Fruit fly (Drosophila melanogaster): ENCODE results near the gene beat-Ia.

Gene beat-Ia

dm6 chr2L:16049647-16050046 is at the start of gene beat-Ia:
beat-Ia (plus strand) TSS chr2L:16049965.
- no peak for TF ChIP-seq CG17801 (GFP tag; optimal IDR thresholded peaks at IDR 0.05; ENCODE audit: partially characterized antibody)

- TF ChIP-seq CG17801 (GFP tag; optimal IDR thresholded peaks at IDR 0.05; ENCODE audit: partially characterized antibody), result no peak
These were observed 49.6 kb upstream of the beat-Ia start, which contains the start of gene beat-Ic for dm6 chr2L:16000199-16000598. beat-Ic (plus strand) TSS chr2L:16000291.

- TF ChIP-seq CG17801 (GFP tag; optimal IDR thresholded peaks at IDR 0.05; ENCODE audit: partially characterized antibody), result no peak
These were observed 46.2 kb upstream of the beat-Ia start, which contains the start of gene CG34167 for dm6 chr2L:16003541-16003940. CG34167 (minus strand) TSS chr2L:16003641.

dm6 chr2L:16004025-16004424 is 45.7 kb upstream of the beat-Ia start, which contains the start of the genes CG13245 and CG43816:
CG13245 (plus strand) TSS chr2L:16004325.
CG43816 (plus strand) TSS chr2L:16004325.
- TF ChIP-seq CG17801 (GFP tag; optimal IDR thresholded peaks at IDR 0.05; ENCODE audit: partially characterized antibody), result no peak

- no peak for TF ChIP-seq CG17801 (GFP tag; optimal IDR thresholded peaks at IDR 0.05; ENCODE audit: partially characterized antibody)
These were observed 43.6 kb upstream of the beat-Ia start, which contains the start of gene CG31820 for dm6 chr2L:16006179-16006578. CG31820 (minus strand) TSS chr2L:16006279.

dm6 chr2L:16026693-16027092 is 23.1 kb upstream of the beat-Ia start:
- no peak for TF ChIP-seq CG17801 (GFP tag; optimal IDR thresholded peaks at IDR 0.05; ENCODE audit: partially characterized antibody)

DNA sequence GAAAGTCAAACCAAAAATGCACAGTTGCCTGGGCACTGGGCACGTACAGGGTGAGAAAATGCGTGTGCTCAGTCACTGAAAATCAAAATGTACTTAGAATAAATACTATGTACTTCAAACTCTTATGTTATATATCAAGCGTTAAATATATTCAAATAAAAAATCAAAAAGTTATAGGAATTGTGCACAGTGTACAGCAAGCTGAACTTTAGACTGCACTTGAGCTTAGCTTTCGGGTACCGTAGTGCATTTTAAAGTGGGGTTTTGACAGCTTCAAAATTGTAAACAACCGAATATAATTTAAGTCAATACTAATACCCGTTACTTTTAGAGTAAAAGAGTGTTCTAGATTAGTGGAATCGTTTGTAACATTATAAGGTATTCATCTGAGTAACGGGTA is 9.5 kb upstream of the beat-Ia start:
- TF ChIP-seq CG17801 (GFP tag; optimal IDR thresholded peaks at IDR 0.05; ENCODE audit: partially characterized antibody), result peak; percentile 58

- no peak for TF ChIP-seq CG17801 (GFP tag; optimal IDR thresholded peaks at IDR 0.05; ENCODE audit: partially characterized antibody)
These were observed 8.0 kb upstream of the beat-Ia start, which contains the start of the genes BicC and CG45084 for dm6 chr2L:16041727-16042126. BicC (plus strand) TSS chr2L:16042047. CG45084 (plus strand) TSS chr2L:16042047.

DNA sequence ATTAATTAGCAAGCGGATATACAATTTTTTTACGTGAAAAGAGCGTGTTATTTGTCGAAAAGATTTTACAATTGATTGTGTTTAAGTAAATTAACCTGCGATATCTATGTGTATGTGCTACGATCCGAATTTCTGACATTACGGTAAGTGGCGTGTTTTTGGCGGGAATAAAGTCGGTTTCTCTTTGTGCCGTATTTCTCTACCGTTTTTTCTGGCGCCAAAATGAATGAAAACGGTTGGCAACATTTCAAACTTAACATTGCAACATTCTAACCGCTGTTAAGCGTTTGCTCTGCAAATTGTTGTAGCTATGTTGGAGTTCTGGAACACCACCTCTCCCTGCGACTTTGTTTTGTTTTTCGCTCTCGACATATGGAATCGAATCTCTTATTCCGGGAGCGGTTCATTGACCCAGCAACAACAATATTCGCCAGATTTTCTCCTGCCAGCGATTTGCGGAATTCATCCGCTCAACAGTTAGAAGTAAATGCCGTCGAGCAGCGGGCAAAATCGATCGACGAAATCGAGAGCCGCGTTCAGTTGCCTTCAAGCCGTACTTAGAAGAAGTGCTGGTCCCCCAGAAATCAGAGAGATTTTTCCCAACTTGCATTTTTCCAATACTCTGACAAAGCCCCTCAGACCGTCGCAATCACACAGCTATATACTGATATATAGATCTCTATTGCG is 7.2 kb upstream of the beat-Ia start:
- no peak for TF ChIP-seq CG17801 (GFP tag; optimal IDR thresholded peaks at IDR 0.05; ENCODE audit: partially characterized antibody)

dm6 chr2L:16094697-16095096 is 44.9 kb downstream of the beat-Ia start, which contains the start of gene CG4891:
CG4891 (plus strand) TSS chr2L:16094997.
- TF ChIP-seq CG17801 (GFP tag; optimal IDR thresholded peaks at IDR 0.05; ENCODE audit: partially characterized antibody), result no peak

Measured in ovary, adult (tissue).